Worm (Caenorhabditis elegans) whole organism, L3 larva: ENCODE data around the gene Y22D7AR.14.

Source experiments
- aly-2 ChIP-seq: fragments of 150-350 bp; optimal IDR thresholded peaks from 2 replicates; lab custom pipeline; 2014; ENCODE audit warnings: missing biosample characterization, missing genetic modification characterization
- ama-1 ChIP-seq: fragments of 150-350 bp; optimal IDR thresholded peaks from 2 replicates; lab custom pipeline; 2018
- ceh-82 ChIP-seq: fragments of 150-350 bp; optimal IDR thresholded peaks from 2 replicates; lab custom pipeline; 2014; ENCODE audit warnings: missing biosample characterization, missing genetic modification characterization
- egl-5 ChIP-seq: fragments of 150-350 bp; optimal IDR thresholded peaks from 2 replicates; lab custom pipeline; 2017; ENCODE audit warnings: missing biosample characterization, missing genetic modification reagents, missing genetic modification characterization, inconsistent platforms
- mdl-1 ChIP-seq: fragments of 150-350 bp; optimal IDR thresholded peaks from 2 replicates; lab custom pipeline; 2014; ENCODE audit warnings: missing biosample characterization, missing genetic modification characterization
- nfya-1 ChIP-seq: sonication (generic microtip); optimal IDR thresholded peaks from 2 replicates; lab custom pipeline; 2017; ENCODE audit warnings: missing genetic modification characterization, mild to moderate bottlenecking, missing compliant biosample characterization, antibody characterized with exemption, moderate library complexity; ENCODE audit not compliant: insufficient read depth
- nhr-11 ChIP-seq: fragments of 150-350 bp; optimal IDR thresholded peaks from 2 replicates; lab custom pipeline; 2014; ENCODE audit warnings: missing biosample characterization, missing genetic modification characterization
- nhr-25 ChIP-seq: sonication (generic microtip); optimal IDR thresholded peaks from 2 replicates; lab custom pipeline; 2017; ENCODE audit warnings: missing biosample characterization, missing genetic modification characterization
- nhr-28 ChIP-seq: fragments of 150-350 bp; optimal IDR thresholded peaks from 2 replicates; lab custom pipeline; 2014; ENCODE audit warnings: missing biosample characterization, missing genetic modification characterization
- nhr-67 ChIP-seq: fragments of 150-350 bp; optimal IDR thresholded peaks from 2 replicates; lab custom pipeline; 2014; ENCODE audit warnings: missing biosample characterization, missing genetic modification characterization
- nhr-76 ChIP-seq: fragments of 150-350 bp; sonication (generic microtip); optimal IDR thresholded peaks from 5 replicates; lab custom pipeline; 2014; ENCODE audit warnings: missing biosample characterization, missing genetic modification characterization
- pqm-1 ChIP-seq: fragments of 150-350 bp; optimal IDR thresholded peaks from 2 replicates; lab custom pipeline; 2017; ENCODE audit warnings: missing biosample characterization, missing genetic modification characterization, inconsistent platforms
- unc-39 ChIP-seq: sonication (generic microtip); optimal IDR thresholded peaks from 4 replicates; lab custom pipeline; 2017; ENCODE audit warnings: missing biosample characterization, missing genetic modification characterization
- ztf-11 ChIP-seq: fragments of 150-350 bp; optimal IDR thresholded peaks from 2 replicates; lab custom pipeline; 2014; ENCODE audit warnings: missing biosample characterization, missing genetic modification characterization

- TF ChIP-seq mdl-1 (tag; lab: Kevin White, UChicago) (no peak), aly-2 (tag; lab: Kevin White, UChicago) (no peak), nhr-67 (tag; lab: Kevin White, UChicago) (no peak), ama-1 (no peak), ztf-11 (no peak), pqm-1 (peak; percentile 3), nfya-1 (tag; lab: Kevin White, UChicago) (no peak), egl-5 (tag; lab: Kevin White, UChicago) (no peak), ceh-82 (tag; lab: Kevin White, UChicago) (no peak), nhr-28 (tag; lab: Kevin White, UChicago) (no peak), nhr-11 (no peak), nhr-76 (tag; lab: Kevin White, UChicago) (no peak), unc-39 (tag; lab: Kevin White, UChicago) (no peak), nhr-25 (tag; lab: Kevin White, UChicago) (no peak)
Observed at ce11 chrIII:1676588-1676987, 13.2 kb downstream of the Y22D7AR.14 start, which contains the start of gene Y22D7AR.6.
